Worm (Caenorhabditis elegans): ENCODE results near the gene pfk-1.2.
A peak's percentile ranks its signal among the peaks of the same experiment; 100 is the strongest.

pfk-1.2 gene

ce11 chrV:9546860-9547269 lies 15.3 kb downstream of the pfk-1.2 start, which contains the start of gene his-37 (continued):
- peak; percentile 71 for TF ChIP-seq nhr-28 (tag; optimal IDR thresholded peaks at IDR 0.05)
- TF ChIP-seq unc-39 (tag; optimal IDR thresholded peaks at IDR 0.05): no peak
- peak; percentile 90 for TF ChIP-seq pqm-1 (tag; optimal IDR thresholded peaks at IDR 0.05)
- TF ChIP-seq hmg-11 (tag; optimal IDR thresholded peaks at IDR 0.05): peak; percentile 91
- TF ChIP-seq lin-15B (tag; optimal IDR thresholded peaks at IDR 0.05): peak; percentile 95
- TF ChIP-seq ama-1 (optimal IDR thresholded peaks at IDR 0.05): peak; percentile 88
- peak; percentile 64 for TF ChIP-seq aly-2 (tag; optimal IDR thresholded peaks at IDR 0.05)
- TF ChIP-seq mdl-1 (tag; optimal IDR thresholded peaks at IDR 0.05): peak; percentile 52
- TF ChIP-seq nhr-25 (tag; optimal IDR thresholded peaks at IDR 0.05): peak; percentile 100
- peak; percentile 40 for TF ChIP-seq ztf-11 (tag; optimal IDR thresholded peaks at IDR 0.05)
- TF ChIP-seq skn-1 (tag; optimal IDR thresholded peaks at IDR 0.05): peak; percentile 89
- no peak for TF ChIP-seq nhr-12 (tag; optimal IDR thresholded peaks at IDR 0.05)
- TF ChIP-seq tbx-2 (tag; optimal IDR thresholded peaks at IDR 0.05): peak; percentile 97
- peak; percentile 92 for TF ChIP-seq nhr-76 (tag; optimal IDR thresholded peaks at IDR 0.05)
- peak; percentile 91 for TF ChIP-seq ztf-4 (tag; optimal IDR thresholded peaks at IDR 0.05)
- peak; percentile 72 for TF ChIP-seq ceh-16 (tag; optimal IDR thresholded peaks at IDR 0.05)

ce11 chrV:9549459-9549858 lies 17.9 kb downstream of the pfk-1.2 start, which contains the start of gene nstp-10:
Gene nstp-10, minus strand, starts transcription at chrV:9549836.
- peak; percentile 25 for TF ChIP-seq nfya-1 (tag; optimal IDR thresholded peaks at IDR 0.05; ENCODE audit: insufficient read depth)
- TF ChIP-seq aly-2 (tag; optimal IDR thresholded peaks at IDR 0.05): no peak
- no peak for TF ChIP-seq pqm-1 (tag; optimal IDR thresholded peaks at IDR 0.05)
- no peak for TF ChIP-seq mml-1 (tag; optimal IDR thresholded peaks at IDR 0.05)
- TF ChIP-seq snpc-4 (tag; optimal IDR thresholded peaks at IDR 0.05): peak; percentile 24
- no peak for TF ChIP-seq ama-1 (optimal IDR thresholded peaks at IDR 0.05)
- no peak for TF ChIP-seq zag-1 (tag; optimal IDR thresholded peaks at IDR 0.05)
- TF ChIP-seq ceh-82 (tag; optimal IDR thresholded peaks at IDR 0.05): no peak
- TF ChIP-seq skn-1 (tag; optimal IDR thresholded peaks at IDR 0.05): no peak
- TF ChIP-seq fos-1 (tag; optimal IDR thresholded peaks at IDR 0.05): no peak
- no peak for TF ChIP-seq nhr-28 (tag; optimal IDR thresholded peaks at IDR 0.05)
- no peak for TF ChIP-seq jun-1 (tag; optimal IDR thresholded peaks at IDR 0.05)
- TF ChIP-seq ZK546.5 (tag; optimal IDR thresholded peaks at IDR 0.05): no peak
- TF ChIP-seq nhr-23 (tag; optimal IDR thresholded peaks at IDR 0.05): peak; percentile 18
- peak; percentile 3 for TF ChIP-seq elt-2 (tag; optimal IDR thresholded peaks at IDR 0.05)
- TF ChIP-seq lsy-12 (tag; optimal IDR thresholded peaks at IDR 0.05): no peak
- peak; percentile 22 for TF ChIP-seq nhr-25 (tag; optimal IDR thresholded peaks at IDR 0.05)
- peak; percentile 18 for TF ChIP-seq lin-15B (tag; optimal IDR thresholded peaks at IDR 0.05)
- TF ChIP-seq pha-4 (tag; optimal IDR thresholded peaks at IDR 0.05): peak; percentile 54
- no peak for TF ChIP-seq fkh-2 (tag; optimal IDR thresholded peaks at IDR 0.05)
- no peak for TF ChIP-seq nhr-237 (tag; optimal IDR thresholded peaks at IDR 0.05)
- no peak for TF ChIP-seq elt-3 (tag; optimal IDR thresholded peaks at IDR 0.05)
- TF ChIP-seq nhr-12 (tag; optimal IDR thresholded peaks at IDR 0.05): no peak
- TF ChIP-seq R02D3.7 (tag; optimal IDR thresholded peaks at IDR 0.05): no peak
- TF ChIP-seq elt-1 (tag; optimal IDR thresholded peaks at IDR 0.05): no peak
- TF ChIP-seq tbx-2 (tag; optimal IDR thresholded peaks at IDR 0.05): no peak

ce11 chrV:9550313-9550712 lies 18.7 kb downstream of the pfk-1.2 start, which contains the start of gene ehbp-1:
Gene ehbp-1, plus strand, starts transcription at chrV:9550644.
- TF ChIP-seq fkh-10 (GFP tag; optimal IDR thresholded peaks at IDR 0.05) (peak; percentile 32), nfya-1 (tag; optimal IDR thresholded peaks at IDR 0.05; ENCODE audit: insufficient read depth) (peak; percentile 34), unc-62 (GFP tag; optimal IDR thresholded peaks at IDR 0.05) (no peak)

ce11 chrV:9556668-9557067 lies 25.1 kb downstream of the pfk-1.2 start:
- no peak for TF ChIP-seq elt-2 (tag; optimal IDR thresholded peaks at IDR 0.05)
- no peak for TF ChIP-seq lin-15B (tag; optimal IDR thresholded peaks at IDR 0.05)
- TF ChIP-seq nhr-23 (tag; optimal IDR thresholded peaks at IDR 0.05): no peak
- TF ChIP-seq ztf-4 (tag; optimal IDR thresholded peaks at IDR 0.05): no peak
- TF ChIP-seq unc-39 (tag; optimal IDR thresholded peaks at IDR 0.05): no peak
- TF ChIP-seq fos-1 (tag; optimal IDR thresholded peaks at IDR 0.05): no peak
- TF ChIP-seq R02D3.7 (tag; optimal IDR thresholded peaks at IDR 0.05): no peak
- TF ChIP-seq aly-2 (tag; optimal IDR thresholded peaks at IDR 0.05): no peak
- TF ChIP-seq nhr-25 (tag; optimal IDR thresholded peaks at IDR 0.05): no peak
- TF ChIP-seq nfya-1 (tag; optimal IDR thresholded peaks at IDR 0.05; ENCODE audit: insufficient read depth): no peak
